Fruit fly (Drosophila melanogaster) whole organism, pupa: ENCODE results near the gene Cnx99A.

Experiments used
- CG10348 ChIP-seq: fragments of 200-800 bp; sonication (Bioruptor generic); IDR thresholded peaks from 2 replicates; pipeline ENCODE4 v1.3.6; 2022; ENCODE audit warnings: missing biosample characterization, missing genetic modification characterization
- CG12605 ChIP-seq: fragments of 200-800 bp; sonication (Bioruptor generic); IDR thresholded peaks from 2 replicates; pipeline ENCODE4 v1.3.6; 2022; ENCODE audit warnings: missing biosample characterization, missing genetic modification characterization
- CG13204 ChIP-seq: fragments of 200-800 bp; sonication (Bioruptor generic); optimal IDR thresholded peaks from 2 replicates; lab custom pipeline; 2018; ENCODE audit warnings: missing biosample characterization, mild to moderate bottlenecking, missing genetic modification characterization, moderate library complexity
- CG14655 ChIP-seq: fragments of 200-800 bp; sonication (Bioruptor generic); optimal IDR thresholded peaks from 3 replicates; lab custom pipeline; 2017; ENCODE audit warnings: mild to moderate bottlenecking, missing biosample characterization, missing genetic modification reagents, missing genetic modification characterization
- CG15710 ChIP-seq: fragments of 200-800 bp; sonication (Bioruptor generic); optimal IDR thresholded peaks from 2 replicates; lab custom pipeline; 2018; ENCODE audit warnings: missing biosample characterization, mild to moderate bottlenecking, missing genetic modification characterization, moderate library complexity
- CG17806 ChIP-seq: fragments of 200-800 bp; sonication (Bioruptor generic); optimal IDR thresholded peaks from 2 replicates; lab custom pipeline; 2018; ENCODE audit warnings: missing biosample characterization, mild to moderate bottlenecking, missing genetic modification characterization, moderate library complexity
- CG32121 ChIP-seq: fragments of 200-800 bp; sonication (Bioruptor generic); IDR thresholded peaks from 2 replicates; pipeline ENCODE4 v1.3.6; 2022; ENCODE audit warnings: missing biosample characterization, missing genetic modification characterization
- CG34367 ChIP-seq: fragments of 200-800 bp; sonication (Bioruptor generic); optimal IDR thresholded peaks from 2 replicates; lab custom pipeline; 2018; ENCODE audit warnings: missing biosample characterization, mild to moderate bottlenecking, missing genetic modification characterization
- CG4496 ChIP-seq: fragments of 200-800 bp; sonication (Bioruptor generic); IDR thresholded peaks from 3 replicates; pipeline ENCODE4 v1.3.6; 2022; ENCODE audit warnings: missing biosample characterization, missing genetic modification characterization
- CG8159 ChIP-seq: fragments of 200-800 bp; sonication (Bioruptor generic); optimal IDR thresholded peaks from 3 replicates; lab custom pipeline; 2018; ENCODE audit warnings: missing biosample characterization, mild to moderate bottlenecking, missing genetic modification characterization, moderate library complexity
- CG8301 ChIP-seq: fragments of 200-800 bp; sonication (Bioruptor generic); optimal IDR thresholded peaks from 2 replicates; lab custom pipeline; 2018; ENCODE audit warnings: missing biosample characterization, mild to moderate bottlenecking, missing genetic modification characterization
- CG9948 ChIP-seq: fragments of 200-800 bp; sonication (Bioruptor generic); optimal IDR thresholded peaks from 2 replicates; lab custom pipeline; 2018; ENCODE audit warnings: missing biosample characterization, mild to moderate bottlenecking, missing genetic modification characterization, moderate library complexity
- D1 ChIP-seq: fragments of 200-800 bp; sonication (Bioruptor generic); optimal IDR thresholded peaks from 2 replicates; lab custom pipeline; 2018; ENCODE audit warnings: missing biosample characterization, mild to moderate bottlenecking, missing genetic modification characterization, moderate library complexity
- EcR ChIP-seq: fragments of 200-800 bp; sonication (Bioruptor generic); optimal IDR thresholded peaks from 3 replicates; lab custom pipeline; 2019; ENCODE audit warnings: missing biosample characterization, missing genetic modification characterization, mild to moderate bottlenecking, moderate library complexity, missing genetic modification reagents
- Ets98B ChIP-seq: fragments of 200-800 bp; sonication (Bioruptor generic); IDR thresholded peaks from 2 replicates; pipeline ENCODE4 v1.3.6; 2022; ENCODE audit warnings: missing biosample characterization, missing genetic modification characterization
- Pif1A ChIP-seq: fragments of 200-800 bp; sonication (Bioruptor generic); optimal IDR thresholded peaks from 3 replicates; lab custom pipeline; 2016; ENCODE audit warnings: missing biosample characterization, missing genetic modification characterization
- Pif1B ChIP-seq: fragments of 200-800 bp; sonication (Bioruptor generic); optimal IDR thresholded peaks from 3 replicates; lab custom pipeline; 2016; ENCODE audit warnings: missing biosample characterization, missing genetic modification characterization
- Snoo ChIP-seq: fragments of 200-800 bp; sonication (Bioruptor generic); optimal IDR thresholded peaks from 3 replicates; lab custom pipeline; 2017; ENCODE audit warnings: missing biosample characterization, mild to moderate bottlenecking, missing genetic modification characterization, inconsistent platforms
- fd96Ca ChIP-seq: fragments of 200-800 bp; sonication (Bioruptor generic); IDR thresholded peaks from 3 replicates; pipeline ENCODE4 v1.3.6; 2022; ENCODE audit warnings: missing biosample characterization, missing genetic modification characterization
- gl ChIP-seq: fragments of 200-800 bp; sonication (Bioruptor generic); optimal IDR thresholded peaks from 2 replicates; lab custom pipeline; 2018; ENCODE audit warnings: missing biosample characterization, mild to moderate bottlenecking, missing genetic modification characterization
- rn ChIP-seq: fragments of 200-800 bp; sonication (Bioruptor generic); IDR thresholded peaks from 2 replicates; pipeline ENCODE4 v1.3.6; 2022; ENCODE audit warnings: missing biosample characterization, missing genetic modification characterization

Cnx99A gene

DNA sequence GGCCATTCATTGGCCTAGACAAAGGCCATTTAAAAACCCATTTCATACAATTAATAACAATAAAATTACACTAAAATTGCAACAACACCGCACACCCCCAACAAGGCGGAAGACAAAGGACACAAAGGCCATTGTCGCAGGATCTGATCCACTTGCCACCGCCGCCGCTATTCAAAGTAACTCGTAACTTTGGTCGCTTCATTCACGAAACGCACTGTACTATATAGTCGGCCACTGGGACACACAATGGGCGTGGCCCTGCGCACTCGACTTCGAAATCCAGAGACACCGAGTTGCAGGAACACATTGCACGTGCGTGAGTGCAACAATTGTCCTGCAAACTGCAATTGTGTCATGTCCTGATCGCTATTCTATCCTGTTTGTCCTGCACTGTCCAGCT lies 26.0 kb downstream of the Cnx99A start:
- no peak for TF ChIP-seq CG12605 (GFP tag; lab: Robert Waterston, UW)
- no peak for TF ChIP-seq CG14655 (GFP tag; lab: Kevin White, UChicago)
- no peak for TF ChIP-seq CG4496
- no peak for TF ChIP-seq CG10348 (GFP tag; lab: Robert Waterston, UW)
- no peak for TF ChIP-seq CG8159 (tag; lab: Kevin White, UChicago)
- no peak for TF ChIP-seq Pif1A (GFP tag; lab: Kevin White, UChicago)
- TF ChIP-seq CG15710 (tag; lab: Kevin White, UChicago): no peak
- no peak for TF ChIP-seq CG32121 (GFP tag; lab: Robert Waterston, UW)
- no peak for TF ChIP-seq CG13204 (GFP tag; lab: Kevin White, UChicago)
- no peak for TF ChIP-seq D1 (tag; lab: Kevin White, UChicago)

DNA sequence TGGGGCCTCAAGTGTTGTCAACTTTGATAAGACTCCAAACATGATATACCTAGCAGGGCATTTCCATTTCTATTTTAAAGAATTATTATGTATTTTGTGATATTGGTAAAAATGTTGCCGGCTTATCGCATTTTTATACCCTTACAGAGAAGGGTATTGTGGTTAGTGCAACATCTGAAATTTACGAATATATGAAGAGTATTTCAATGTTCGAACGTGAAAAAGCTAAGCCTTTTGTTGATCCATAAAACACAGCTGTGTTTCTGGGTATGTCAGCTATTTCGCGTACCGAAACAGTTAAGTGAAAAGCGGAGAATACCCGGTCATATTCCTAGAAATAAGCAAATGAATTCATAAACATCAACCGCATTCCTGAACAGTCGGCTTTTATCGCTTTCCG lies 27.5 kb downstream of the Cnx99A start:
- no peak for TF ChIP-seq gl (tag; lab: Kevin White, UChicago)
- no peak for TF ChIP-seq Pif1B

DNA sequence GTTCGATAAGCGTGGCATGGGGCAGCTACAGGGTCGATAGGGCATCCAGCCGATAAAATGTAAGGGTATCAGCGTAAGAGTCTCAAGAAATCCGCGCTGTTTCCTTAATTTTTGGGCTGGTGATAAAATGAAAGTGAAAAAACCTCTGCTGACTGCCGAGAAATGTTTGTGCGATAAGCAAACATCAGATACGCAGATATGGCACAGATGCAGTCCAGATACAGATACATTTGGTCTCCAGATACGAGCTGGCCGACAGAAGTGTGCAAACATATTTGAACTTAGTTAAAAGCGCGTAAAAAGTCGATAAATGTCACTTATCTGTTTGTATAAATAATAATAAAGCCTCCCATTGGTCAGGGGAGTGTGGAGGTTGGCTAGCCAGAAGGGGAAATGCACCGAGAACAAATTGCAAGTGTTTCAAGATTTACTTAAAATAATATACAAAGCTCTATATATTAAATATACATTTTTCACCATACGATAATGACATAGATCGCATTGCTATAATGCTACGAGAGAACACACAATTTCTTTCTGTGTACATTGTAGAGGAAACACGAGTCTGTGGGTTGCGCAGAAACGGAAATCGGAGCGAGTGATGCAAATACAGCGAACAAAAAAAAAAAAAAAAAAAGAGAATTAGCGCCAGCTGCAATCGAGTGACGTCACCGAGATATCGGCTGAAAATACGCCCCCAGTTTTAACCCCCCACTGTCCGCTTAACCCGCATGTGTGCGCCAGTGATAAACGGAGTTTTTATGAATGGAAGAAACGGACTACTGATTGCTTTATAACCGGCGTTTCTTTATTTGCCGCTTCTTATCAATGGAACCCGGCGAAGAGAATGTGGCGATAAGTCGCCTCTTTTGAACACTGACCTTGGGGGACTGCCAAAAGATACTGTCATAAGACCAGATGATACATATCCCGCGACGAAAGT lies 28.6 kb downstream of the Cnx99A start:
- TF ChIP-seq CG15710 (tag; lab: Kevin White, UChicago) (peak; percentile 56), CG4496 (peak; percentile 80), CG12605 (GFP tag; lab: Robert Waterston, UW) (no peak), D1 (tag; lab: Kevin White, UChicago) (no peak), Pif1B (peak; percentile 50), rn (peak; percentile 37; the same call in 1 of the 2 replicates), CG13204 (GFP tag; lab: Kevin White, UChicago) (no peak), Pif1A (GFP tag; lab: Kevin White, UChicago) (peak; percentile 2), CG8159 (tag; lab: Kevin White, UChicago) (peak; percentile 75), CG8301 (tag; lab: Kevin White, UChicago) (peak; percentile 56), CG10348 (GFP tag; lab: Robert Waterston, UW) (no peak), CG32121 (GFP tag; lab: Robert Waterston, UW) (no peak), EcR (GFP tag; lab: Kevin White, UChicago) (no peak), Ets98B (GFP tag; lab: Robert Waterston, UW) (peak; percentile 66), CG17806 (tag; lab: Kevin White, UChicago) (peak; percentile 71), Snoo (tag; lab: Kevin White, UChicago) (no peak), fd96Ca (GFP tag; lab: Robert Waterston, UW) (peak; percentile 66; the same call in 2 of the 3 replicates), gl (tag; lab: Kevin White, UChicago) (peak; percentile 19), CG14655 (GFP tag; lab: Kevin White, UChicago) (peak; percentile 72), CG34367 (tag; lab: Kevin White, UChicago) (no peak), CG9948 (peak; percentile 62)

DNA sequence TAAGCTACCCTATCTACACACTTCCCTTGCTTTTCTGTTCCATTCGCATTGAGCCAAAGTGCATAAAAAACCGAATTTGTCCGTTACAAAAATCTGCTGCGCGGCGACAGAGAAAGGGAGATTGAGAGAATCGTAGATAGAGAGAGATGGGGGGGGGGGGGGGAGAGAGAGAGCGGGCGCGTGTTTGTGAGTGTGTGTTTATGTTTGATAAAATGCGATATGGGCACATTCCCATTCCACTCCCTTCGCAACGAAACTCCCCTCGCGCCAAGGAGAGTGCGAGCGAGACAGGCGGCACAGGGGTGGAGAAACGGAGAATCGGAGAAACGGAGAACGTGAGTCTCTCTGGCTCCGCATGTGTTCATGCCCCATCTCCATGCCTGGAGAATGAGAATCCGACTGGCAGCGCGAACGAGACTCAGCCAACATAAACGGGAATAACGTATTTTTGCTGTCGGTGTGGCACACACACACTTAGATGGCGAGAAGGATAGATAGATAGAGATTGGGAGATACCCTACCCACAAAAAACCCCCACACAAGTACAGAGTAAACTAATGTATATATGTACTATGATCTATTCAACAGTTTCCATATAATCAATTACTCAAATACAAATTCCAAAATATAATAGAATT lies 32.0 kb downstream of the Cnx99A start:
- TF ChIP-seq CG9948 (no peak), Snoo (tag; lab: Kevin White, UChicago) (no peak), CG10348 (GFP tag; lab: Robert Waterston, UW) (no peak), Pif1B (no peak), CG34367 (tag; lab: Kevin White, UChicago) (no peak), CG8301 (tag; lab: Kevin White, UChicago) (no peak), fd96Ca (GFP tag; lab: Robert Waterston, UW) (0 out of 3 replicates have a peak, but pooled peaks have one; percentile 31), gl (tag; lab: Kevin White, UChicago) (no peak), Ets98B (GFP tag; lab: Robert Waterston, UW) (no peak), CG17806 (tag; lab: Kevin White, UChicago) (no peak), CG32121 (GFP tag; lab: Robert Waterston, UW) (no peak), rn (no peak), CG15710 (tag; lab: Kevin White, UChicago) (no peak), EcR (GFP tag; lab: Kevin White, UChicago) (peak; percentile 30), Pif1A (GFP tag; lab: Kevin White, UChicago) (no peak), CG8159 (tag; lab: Kevin White, UChicago) (no peak), D1 (tag; lab: Kevin White, UChicago) (no peak), CG4496 (peak; percentile 57; the same call in 1 of the 3 replicates), CG13204 (GFP tag; lab: Kevin White, UChicago) (peak; percentile 54), CG12605 (GFP tag; lab: Robert Waterston, UW) (no peak), CG14655 (GFP tag; lab: Kevin White, UChicago) (peak; percentile 28)

DNA sequence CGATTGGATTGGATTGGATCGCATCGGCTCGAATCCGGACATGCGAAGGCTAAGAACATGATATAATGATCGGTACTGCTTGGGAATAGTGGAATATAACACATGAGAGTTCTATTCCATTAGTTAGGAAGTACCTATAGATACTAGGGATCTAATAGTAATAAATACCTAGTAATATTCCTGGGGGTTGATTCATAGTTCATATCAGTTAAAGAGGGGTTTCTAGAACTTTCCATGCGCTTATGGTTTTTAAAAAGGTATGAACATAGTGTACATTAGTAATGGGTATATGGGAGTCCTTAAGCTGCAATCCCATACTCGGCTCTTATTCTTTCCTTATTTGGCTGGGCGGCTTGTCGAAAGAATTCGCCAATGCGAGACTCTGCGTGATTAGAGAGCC lies 35.1 kb downstream of the Cnx99A start:
- TF ChIP-seq CG32121 (GFP tag; lab: Robert Waterston, UW) (no peak), CG17806 (tag; lab: Kevin White, UChicago) (no peak), Pif1B (no peak), CG34367 (tag; lab: Kevin White, UChicago) (no peak), CG13204 (GFP tag; lab: Kevin White, UChicago) (no peak), Pif1A (GFP tag; lab: Kevin White, UChicago) (no peak), EcR (GFP tag; lab: Kevin White, UChicago) (no peak), fd96Ca (GFP tag; lab: Robert Waterston, UW) (no peak), Ets98B (GFP tag; lab: Robert Waterston, UW) (no peak), CG14655 (GFP tag; lab: Kevin White, UChicago) (no peak), CG15710 (tag; lab: Kevin White, UChicago) (no peak), gl (tag; lab: Kevin White, UChicago) (no peak), rn (no peak)
